Fruit fly (Drosophila melanogaster) whole organism, embryonic: ENCODE measurements around the gene mRpS10.

Experiments used
- CG11695 ChIP-seq: fragments of 200-800 bp; sonication (Bioruptor generic); IDR thresholded peaks from 3 replicates; pipeline ENCODE4 v1.3.6; 2022; ENCODE audit warnings: missing biosample characterization, missing genetic modification characterization
- CG12391 ChIP-seq: fragments of 200-800 bp; sonication (Bioruptor generic); optimal IDR thresholded peaks from 3 replicates; lab custom pipeline; 2018; ENCODE audit warnings: missing biosample characterization, mild to moderate bottlenecking, missing genetic modification characterization, moderate library complexity
- CG13296 ChIP-seq: fragments of 200-800 bp; sonication (Bioruptor generic); optimal IDR thresholded peaks from 3 replicates; lab custom pipeline; 2018; ENCODE audit warnings: missing biosample characterization, mild to moderate bottlenecking, missing genetic modification characterization
- CG15479 ChIP-seq: fragments of 200-800 bp; sonication (Bioruptor generic); optimal IDR thresholded peaks from 3 replicates; lab custom pipeline; 2019; ENCODE audit warnings: missing biosample characterization, mild to moderate bottlenecking, missing genetic modification characterization, moderate library complexity
- CG18011 ChIP-seq: fragments of 200-800 bp; sonication (Bioruptor generic); optimal IDR thresholded peaks from 2 replicates; lab custom pipeline; 2017; ENCODE audit warnings: missing biosample characterization, missing genetic modification characterization, mild to moderate bottlenecking, moderate library complexity, missing genotype
- CG18599 ChIP-seq: fragments of 200-800 bp; sonication (Bioruptor generic); optimal IDR thresholded peaks from 3 replicates; lab custom pipeline; 2017; ENCODE audit warnings: missing biosample characterization, missing genetic modification characterization, mild to moderate bottlenecking, moderate library complexity, missing genetic modification reagents
- CG18619 ChIP-seq: fragments of 200-800 bp; sonication (Bioruptor generic); optimal IDR thresholded peaks from 3 replicates; lab custom pipeline; 2017; ENCODE audit warnings: missing biosample characterization, mild to moderate bottlenecking, missing genetic modification characterization
- CG2120 ChIP-seq: fragments of 200-800 bp; sonication (Bioruptor generic); optimal IDR thresholded peaks from 3 replicates; lab custom pipeline; 2016; ENCODE audit warnings: missing biosample characterization, missing genetic modification characterization
- CG30020 ChIP-seq: fragments of 200-800 bp; optimal IDR thresholded peaks from 2 replicates; lab custom pipeline; 2019; ENCODE audit warnings: missing biosample characterization, mild to moderate bottlenecking, missing genetic modification characterization, moderate library complexity
- CG34376 ChIP-seq: fragments of 200-800 bp; sonication (Bioruptor generic); optimal IDR thresholded peaks from 2 replicates; lab custom pipeline; 2018; ENCODE audit warnings: missing biosample characterization, mild to moderate bottlenecking, missing genetic modification characterization
- CG4707 ChIP-seq: fragments of 200-800 bp; sonication (Bioruptor generic); optimal IDR thresholded peaks from 2 replicates; lab custom pipeline; 2018; ENCODE audit warnings: missing biosample characterization, mild to moderate bottlenecking, missing genetic modification characterization, moderate library complexity
- CG7987 ChIP-seq: fragments of 200-800 bp; sonication (Bioruptor generic); optimal IDR thresholded peaks from 2 replicates; lab custom pipeline; 2018; ENCODE audit warnings: missing biosample characterization, mild to moderate bottlenecking, missing genetic modification characterization, moderate library complexity
- CG8388 ChIP-seq: fragments of 200-800 bp; sonication (Bioruptor generic); optimal IDR thresholded peaks from 2 replicates; lab custom pipeline; 2019; ENCODE audit warnings: missing biosample characterization, mild to moderate bottlenecking, missing genetic modification characterization, moderate library complexity
- Dp ChIP-seq: fragments of 200-800 bp; sonication (Bioruptor generic); optimal IDR thresholded peaks from 2 replicates; lab custom pipeline; 2018; ENCODE audit warnings: missing biosample characterization, mild to moderate bottlenecking, missing genetic modification characterization, moderate library complexity
- Kr ChIP-seq: fragments of 200-800 bp; sonication (Bioruptor generic); optimal IDR thresholded peaks from 2 replicates; lab custom pipeline; 2017; ENCODE audit warnings: missing biosample characterization, mild to moderate bottlenecking, missing genetic modification characterization
- Max ChIP-seq: fragments of 200-800 bp; sonication (Bioruptor generic); optimal IDR thresholded peaks from 2 replicates; lab custom pipeline; 2016; ENCODE audit warnings: missing biosample characterization, mild to moderate bottlenecking, missing genetic modification characterization
- Med ChIP-seq: fragments of 200-800 bp; sonication (Bioruptor generic); peaks from one replicate; lab custom pipeline; 2016; ENCODE audit warnings: missing biosample characterization, missing genetic modification characterization, mild to moderate bottlenecking, inconsistent platforms, moderate library complexity
- Xrp1 ChIP-seq: fragments of 200-800 bp; sonication (Bioruptor generic); IDR thresholded peaks from 2 replicates; pipeline ENCODE4 v1.3.6; 2022; ENCODE audit warnings: missing biosample characterization, missing genetic modification characterization
- YL-1 ChIP-seq: fragments of 200-800 bp; sonication (Bioruptor generic); optimal IDR thresholded peaks from 3 replicates; lab custom pipeline; 2017; ENCODE audit warnings: missing biosample characterization, mild to moderate bottlenecking, missing genetic modification characterization
- corto ChIP-seq: fragments of 200-800 bp; sonication (Bioruptor generic); optimal IDR thresholded peaks from 2 replicates; lab custom pipeline; 2016; ENCODE audit warnings: missing biosample characterization, mild to moderate bottlenecking, missing genetic modification characterization, moderate library complexity
- cwo ChIP-seq: fragments of 200-800 bp; sonication (Bioruptor generic); optimal IDR thresholded peaks from 3 replicates; lab custom pipeline; 2017; ENCODE audit warnings: missing biosample characterization, missing genetic modification characterization, mild to moderate bottlenecking, moderate library complexity, missing genetic modification reagents
- dati ChIP-seq: fragments of 200-800 bp; sonication (Bioruptor generic); IDR thresholded peaks from 2 replicates; pipeline ENCODE4 v1.3.6; 2022; ENCODE audit warnings: missing biosample characterization, missing genetic modification characterization
- dmrt99B ChIP-seq: fragments of 200-800 bp; sonication (Bioruptor generic); optimal IDR thresholded peaks from 2 replicates; lab custom pipeline; 2018; ENCODE audit warnings: missing biosample characterization, mild to moderate bottlenecking, missing genetic modification characterization, moderate library complexity
- exex ChIP-seq: fragments of 200-800 bp; sonication (Bioruptor generic); optimal IDR thresholded peaks from 4 replicates; lab custom pipeline; 2018; ENCODE audit warnings: missing biosample characterization, mild to moderate bottlenecking, missing genetic modification characterization, moderate library complexity
- gce ChIP-seq: fragments of 200-800 bp; sonication (Bioruptor generic); IDR thresholded peaks from 3 replicates; pipeline ENCODE4 v1.3.6; 2022; ENCODE audit warnings: missing biosample characterization, missing genetic modification characterization
- gem ChIP-seq: fragments of 200-800 bp; sonication (Bioruptor generic); optimal IDR thresholded peaks from 2 replicates; lab custom pipeline; 2019; ENCODE audit warnings: missing biosample characterization, mild to moderate bottlenecking, missing genetic modification characterization, moderate library complexity
- grn ChIP-seq: fragments of 200-800 bp; sonication (Bioruptor generic); optimal IDR thresholded peaks from 3 replicates; lab custom pipeline; 2017; ENCODE audit warnings: missing biosample characterization, missing genetic modification characterization
- gro ChIP-seq: fragments of 200-800 bp; sonication (Bioruptor generic); optimal IDR thresholded peaks from 2 replicates; lab custom pipeline; 2016; ENCODE audit warnings: missing biosample characterization, missing genetic modification characterization
- insv ChIP-seq, 2 experiments: fragments of 200-800 bp; sonication (Bioruptor generic); optimal IDR thresholded peaks; 3 replicates each; lab custom pipeline; 2016 to 2018; ENCODE audit warnings: missing biosample characterization in 2 of 2, missing genetic modification characterization in 2 of 2
- kah ChIP-seq: fragments of 200-800 bp; sonication (Bioruptor generic); optimal IDR thresholded peaks from 2 replicates; lab custom pipeline; 2018; ENCODE audit warnings: missing biosample characterization, mild to moderate bottlenecking, missing genetic modification characterization
- lab ChIP-seq: fragments of 200-800 bp; sonication (Bioruptor generic); optimal IDR thresholded peaks from 3 replicates; lab custom pipeline; 2017; ENCODE audit warnings: missing biosample characterization, missing genetic modification characterization, mild to moderate bottlenecking, moderate library complexity, missing genetic modification reagents
- lbe ChIP-seq: fragments of 200-800 bp; sonication (Bioruptor generic); optimal IDR thresholded peaks from 2 replicates; lab custom pipeline; 2016; ENCODE audit warnings: missing biosample characterization, mild to moderate bottlenecking, missing genetic modification characterization
- mirr ChIP-seq: fragments of 200-800 bp; sonication (Bioruptor generic); optimal IDR thresholded peaks from 3 replicates; lab custom pipeline; 2018; ENCODE audit warnings: missing biosample characterization, mild to moderate bottlenecking, missing genetic modification characterization
- pb ChIP-seq: fragments of 200-800 bp; sonication (Bioruptor generic); optimal IDR thresholded peaks from 3 replicates; lab custom pipeline; 2016; ENCODE audit warnings: missing biosample characterization, missing genetic modification characterization
- pros ChIP-seq: fragments of 200-800 bp; sonication (Bioruptor generic); optimal IDR thresholded peaks from 3 replicates; lab custom pipeline; 2019; ENCODE audit warnings: missing biosample characterization, mild to moderate bottlenecking, missing genetic modification characterization, moderate library complexity
- sc ChIP-seq, 3 experiments: fragments of >200 bp in 2 of 3; fragments of 200-800 bp in 1 of 3; sonication (Bioruptor generic) in 1 of 3; optimal IDR thresholded peaks; 2 replicates in 2 of 3; 3 replicates in 1 of 3; lab custom pipeline; 2017; ENCODE audit warnings: mild to moderate bottlenecking in 1 of 3, missing biosample characterization in 1 of 3, missing genetic modification characterization in 1 of 3, missing genetic modification reagents in 1 of 3
- sens ChIP-seq: fragments of 200-800 bp; sonication (Bioruptor generic); peaks from one replicate; lab custom pipeline; 2016; ENCODE audit warnings: missing biosample characterization, missing genetic modification characterization
- ssp ChIP-seq: fragments of 200-800 bp; sonication (Bioruptor generic); IDR thresholded peaks from 2 replicates; pipeline ENCODE4 v1.3.6; 2022; ENCODE audit warnings: missing biosample characterization, missing genetic modification characterization
- sug ChIP-seq: fragments of 200-800 bp; optimal IDR thresholded peaks from 2 replicates; lab custom pipeline; 2019; ENCODE audit warnings: missing biosample characterization, mild to moderate bottlenecking, missing genetic modification characterization, moderate library complexity
- wor ChIP-seq: fragments of 200-800 bp; sonication (Bioruptor generic); IDR thresholded peaks from 2 replicates; pipeline ENCODE4 v1.3.6; 2022; ENCODE audit warnings: missing biosample characterization, missing genetic modification characterization

The mRpS10 gene

DNA sequence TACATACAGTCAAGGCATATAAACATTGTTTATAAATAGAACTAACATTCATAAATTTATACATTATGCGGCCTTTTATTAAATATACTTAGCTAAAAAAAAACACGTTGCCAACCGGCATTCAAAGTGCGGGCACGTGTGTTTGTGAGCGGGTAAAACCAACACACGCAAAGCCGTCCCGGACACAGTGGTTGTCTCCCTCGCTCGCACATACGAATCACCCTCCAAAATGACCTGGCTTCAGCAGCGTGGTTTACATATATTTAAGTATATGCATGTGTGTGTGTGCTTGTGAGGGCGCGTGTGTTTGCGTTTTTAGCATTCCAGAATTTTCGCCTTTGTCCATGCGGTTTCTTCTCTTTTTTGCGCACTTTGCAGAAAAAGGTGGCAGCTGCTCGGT is 14.0 kb downstream of the mRpS10 start (continued):
- TF ChIP-seq CG18011 (GFP tag; lab: Kevin White, UChicago) (no peak), gem (tag; lab: Kevin White, UChicago) (no peak), CG18599 (GFP tag; lab: Kevin White, UChicago) (no peak), Dp (GFP tag; lab: Kevin White, UChicago) (peak; percentile 6), gro (GFP tag; lab: Kevin White, UChicago) (no peak), YL-1 (GFP tag; lab: Kevin White, UChicago) (peak; percentile 94), lab (GFP tag; lab: Kevin White, UChicago) (no peak), CG11695 (GFP tag; lab: Robert Waterston, UW) (no peak), pb (GFP tag; lab: Kevin White, UChicago) (no peak), CG13296 (no peak), Kr (peak; percentile 30), Xrp1 (GFP tag; lab: Robert Waterston, UW) (no peak), CG4707 (GFP tag; lab: Kevin White, UChicago) (no peak), CG18619 (GFP tag; lab: Kevin White, UChicago) (no peak), ssp (GFP tag; lab: Robert Waterston, UW) (no peak), CG34376 (GFP tag; lab: Kevin White, UChicago) (no peak), CG12391 (tag; lab: Kevin White, UChicago) (no peak), Max (GFP tag; lab: Kevin White, UChicago) (peak; percentile 83), CG30020 (tag; lab: Kevin White, UChicago) (no peak), wor (no peak), CG7987 (GFP tag; lab: Kevin White, UChicago) (no peak), corto (no peak), sc (optimal IDR thresholded peaks at IDR 0.05; lab: Kevin White, UChicago) (no peak), sc (GFP tag; optimal IDR thresholded peaks at IDR 0.05; lab: Kevin White, UChicago) (no peak), kah (GFP tag; lab: Kevin White, UChicago) (peak; percentile 29)

- peak; percentile 78 for TF ChIP-seq CG34376 (GFP tag; lab: Kevin White, UChicago)
- peak; percentile 0 for TF ChIP-seq cwo (GFP tag; lab: Kevin White, UChicago)
- peak; percentile 27 for TF ChIP-seq Med (GFP tag; lab: Kevin White, UChicago)
- TF ChIP-seq insv (GFP tag; optimal IDR thresholded peaks at IDR 0.05; lab: Kevin White, UChicago), result peak in 1 of 2 experiments; percentile 83
- peak; percentile 14 for TF ChIP-seq CG2120 (GFP tag; lab: Kevin White, UChicago)
- TF ChIP-seq dati, result no peak
- peak; percentile 6 for TF ChIP-seq dmrt99B (tag; lab: Kevin White, UChicago)
- no peak for TF ChIP-seq CG8388 (GFP tag; lab: Kevin White, UChicago)
- peak; percentile 67 for TF ChIP-seq exex (tag; lab: Kevin White, UChicago)
- TF ChIP-seq sens (GFP tag; lab: Kevin White, UChicago), result peak; percentile 72
- peak; percentile 69 for TF ChIP-seq grn (GFP tag; lab: Kevin White, UChicago)
- peak; percentile 18 for TF ChIP-seq mirr (GFP tag; lab: Kevin White, UChicago)
- TF ChIP-seq lbe (GFP tag; lab: Kevin White, UChicago), result peak; percentile 23
- no peak for TF ChIP-seq CG18599 (GFP tag; lab: Kevin White, UChicago)
- TF ChIP-seq pros (GFP tag; lab: Kevin White, UChicago), result no peak
- TF ChIP-seq gce, result no peak
- peak; percentile 75 for TF ChIP-seq CG15479
- peak; percentile 30 for TF ChIP-seq sug (tag; lab: Kevin White, UChicago)
Measured at dm6 chr3R:15246601-15247000, 17.1 kb downstream of the mRpS10 start.
